Fruit fly (Drosophila melanogaster) whole organism, prepupa: Measurements from ENCODE around the gene hook.

ENCODE experiments used
- CG10631 ChIP-seq: fragments of 200-800 bp; sonication (Bioruptor generic); optimal IDR thresholded peaks from 2 replicates; lab custom pipeline; 2016; ENCODE audit warnings: missing biosample characterization, missing genetic modification characterization
- CG11902 ChIP-seq: fragments of 200-800 bp; sonication (Bioruptor generic); optimal IDR thresholded peaks from 3 replicates; lab custom pipeline; 2016; ENCODE audit warnings: missing biosample characterization, missing genetic modification characterization
- CG15336 ChIP-seq: fragments of 200-800 bp; sonication (Bioruptor generic); IDR thresholded peaks from 2 replicates; pipeline ENCODE4 v1.3.6; 2022; ENCODE audit warnings: missing biosample characterization, missing genetic modification characterization
- CG16779 ChIP-seq: fragments of 200-800 bp; sonication (Bioruptor generic); optimal IDR thresholded peaks from 3 replicates; lab custom pipeline; 2017; ENCODE audit warnings: missing biosample characterization, mild to moderate bottlenecking, missing genetic modification characterization
- CG31627 ChIP-seq: fragments of 200-800 bp; sonication (Bioruptor generic); optimal IDR thresholded peaks from 3 replicates; lab custom pipeline; 2016; ENCODE audit warnings: missing biosample characterization, missing genetic modification characterization
- CG32006 ChIP-seq: fragments of 200-800 bp; sonication (Bioruptor generic); optimal IDR thresholded peaks from 3 replicates; lab custom pipeline; 2017; ENCODE audit warnings: missing biosample characterization, mild to moderate bottlenecking, missing genetic modification characterization
- CG3919 ChIP-seq: fragments of 200-800 bp; sonication (Bioruptor generic); optimal IDR thresholded peaks from 3 replicates; lab custom pipeline; 2016; ENCODE audit warnings: missing biosample characterization, missing genetic modification characterization
- CG4318 ChIP-seq: fragments of 200-800 bp; sonication (Bioruptor generic); optimal IDR thresholded peaks from 3 replicates; lab custom pipeline; 2017; ENCODE audit warnings: missing biosample characterization, mild to moderate bottlenecking, missing genetic modification characterization
- CG6276 ChIP-seq: fragments of 200-800 bp; sonication (Bioruptor generic); optimal IDR thresholded peaks from 2 replicates; lab custom pipeline; 2017; ENCODE audit warnings: missing biosample characterization, mild to moderate bottlenecking, missing genetic modification characterization
- CG6792 ChIP-seq: fragments of 200-800 bp; sonication (Bioruptor generic); optimal IDR thresholded peaks from 3 replicates; lab custom pipeline; 2016; ENCODE audit warnings: missing biosample characterization, missing genetic modification characterization
- CG6854 ChIP-seq: fragments of 200-800 bp; sonication (Bioruptor generic); optimal IDR thresholded peaks from 2 replicates; lab custom pipeline; 2017; ENCODE audit warnings: missing biosample characterization, mild to moderate bottlenecking, missing genetic modification characterization
- CG7368 ChIP-seq: fragments of 200-800 bp; sonication (Bioruptor generic); optimal IDR thresholded peaks from 3 replicates; lab custom pipeline; 2016; ENCODE audit warnings: missing biosample characterization, missing genetic modification characterization
- CG8119 ChIP-seq: fragments of 200-800 bp; sonication (Bioruptor generic); IDR thresholded peaks from 3 replicates; pipeline ENCODE4 v1.3.6; 2022; ENCODE audit warnings: missing biosample characterization, missing genetic modification characterization
- Eip75B ChIP-seq: fragments of 200-800 bp; sonication (Bioruptor generic); optimal IDR thresholded peaks from 3 replicates; lab custom pipeline; 2016; ENCODE audit warnings: missing biosample characterization, missing genetic modification characterization
- Eip78C ChIP-seq: fragments of 200-800 bp; sonication (Bioruptor generic); peaks from one replicate; lab custom pipeline; 2016; ENCODE audit warnings: missing biosample characterization, missing genetic modification characterization
- Ets21C ChIP-seq: fragments of 200-800 bp; sonication (Bioruptor generic); optimal IDR thresholded peaks from 3 replicates; lab custom pipeline; 2016; ENCODE audit warnings: missing biosample characterization, missing genetic modification characterization
- Ets96B ChIP-seq: fragments of 200-800 bp; optimal IDR thresholded peaks from 2 replicates; lab custom pipeline; 2019; ENCODE audit warnings: missing biosample characterization, mild to moderate bottlenecking, missing genetic modification characterization, moderate library complexity
- Gug ChIP-seq: fragments of 200-800 bp; sonication (Bioruptor generic); IDR thresholded peaks from 2 replicates; pipeline ENCODE4 v1.3.6; 2022; ENCODE audit warnings: missing biosample characterization, missing genetic modification characterization
- Hr39 ChIP-seq: fragments of 200-800 bp; sonication (Bioruptor generic); optimal IDR thresholded peaks from 2 replicates; lab custom pipeline; 2016; ENCODE audit warnings: missing biosample characterization, missing genetic modification characterization
- Hr4 ChIP-seq: fragments of 200-800 bp; sonication (Bioruptor generic); optimal IDR thresholded peaks from 3 replicates; lab custom pipeline; 2016; ENCODE audit warnings: missing biosample characterization, missing genetic modification characterization
- Lpt ChIP-seq: fragments of 200-800 bp; sonication (Bioruptor generic); optimal IDR thresholded peaks from 3 replicates; lab custom pipeline; 2016; ENCODE audit warnings: missing biosample characterization, missing genetic modification characterization
- Met ChIP-seq: fragments of 200-800 bp; sonication (Bioruptor generic); optimal IDR thresholded peaks from 3 replicates; lab custom pipeline; 2016; ENCODE audit warnings: missing biosample characterization, missing genetic modification characterization
- OdsH ChIP-seq: fragments of 200-800 bp; sonication (Bioruptor generic); optimal IDR thresholded peaks from 3 replicates; lab custom pipeline; 2016; ENCODE audit warnings: missing biosample characterization, missing genetic modification characterization
- Smox ChIP-seq: fragments of 200-800 bp; sonication (Bioruptor generic); optimal IDR thresholded peaks from 3 replicates; lab custom pipeline; 2016; ENCODE audit warnings: missing biosample characterization, missing genetic modification characterization
- Sox14 ChIP-seq: fragments of 200-800 bp; sonication (Bioruptor generic); optimal IDR thresholded peaks from 3 replicates; lab custom pipeline; 2016; ENCODE audit warnings: missing biosample characterization, missing genetic modification characterization
- achi ChIP-seq: fragments of 200-800 bp; sonication (Bioruptor generic); optimal IDR thresholded peaks from 3 replicates; lab custom pipeline; 2016; ENCODE audit warnings: missing biosample characterization, missing genetic modification characterization
- acj6 ChIP-seq: fragments of 200-800 bp; sonication (Bioruptor generic); optimal IDR thresholded peaks from 3 replicates; lab custom pipeline; 2016; ENCODE audit warnings: missing biosample characterization, missing genetic modification characterization
- cyc ChIP-seq: fragments of 200-800 bp; sonication (Bioruptor generic); optimal IDR thresholded peaks from 3 replicates; lab custom pipeline; 2016; ENCODE audit warnings: missing biosample characterization, missing genetic modification characterization
- dac ChIP-seq: fragments of 200-800 bp; sonication (Bioruptor generic); optimal IDR thresholded peaks from 2 replicates; lab custom pipeline; 2017; ENCODE audit warnings: missing biosample characterization, mild to moderate bottlenecking, missing genetic modification characterization
- eg ChIP-seq: fragments of 200-800 bp; sonication (Bioruptor generic); IDR thresholded peaks from 3 replicates; pipeline ENCODE4 v1.3.6; 2022; ENCODE audit warnings: missing biosample characterization, missing genetic modification characterization
- esn ChIP-seq: fragments of 200-800 bp; sonication (Bioruptor generic); optimal IDR thresholded peaks from 2 replicates; lab custom pipeline; 2016; ENCODE audit warnings: missing biosample characterization, mild to moderate bottlenecking, missing genetic modification characterization, moderate library complexity
- fd59A ChIP-seq: fragments of 200-800 bp; sonication (Bioruptor generic); optimal IDR thresholded peaks from 2 replicates; lab custom pipeline; 2017; ENCODE audit warnings: missing biosample characterization, mild to moderate bottlenecking, missing genetic modification characterization, missing genetic modification reagents
- lz ChIP-seq: fragments of 200-800 bp; sonication (Bioruptor generic); optimal IDR thresholded peaks from 3 replicates; lab custom pipeline; 2016; ENCODE audit warnings: missing biosample characterization, missing genetic modification characterization
- spab ChIP-seq: fragments of 200-800 bp; sonication (Bioruptor generic); optimal IDR thresholded peaks from 2 replicates; lab custom pipeline; 2017; ENCODE audit warnings: missing biosample characterization, mild to moderate bottlenecking, missing genetic modification characterization, missing genetic modification reagents
- topi ChIP-seq: fragments of 200-800 bp; sonication (Bioruptor generic); optimal IDR thresholded peaks from 3 replicates; lab custom pipeline; 2016; ENCODE audit warnings: missing biosample characterization, missing genetic modification characterization
- vri ChIP-seq: fragments of 200-800 bp; sonication (Bioruptor generic); optimal IDR thresholded peaks from 3 replicates; lab custom pipeline; 2016; ENCODE audit warnings: missing biosample characterization, mild to moderate bottlenecking, missing genetic modification characterization

Gene hook

DNA sequence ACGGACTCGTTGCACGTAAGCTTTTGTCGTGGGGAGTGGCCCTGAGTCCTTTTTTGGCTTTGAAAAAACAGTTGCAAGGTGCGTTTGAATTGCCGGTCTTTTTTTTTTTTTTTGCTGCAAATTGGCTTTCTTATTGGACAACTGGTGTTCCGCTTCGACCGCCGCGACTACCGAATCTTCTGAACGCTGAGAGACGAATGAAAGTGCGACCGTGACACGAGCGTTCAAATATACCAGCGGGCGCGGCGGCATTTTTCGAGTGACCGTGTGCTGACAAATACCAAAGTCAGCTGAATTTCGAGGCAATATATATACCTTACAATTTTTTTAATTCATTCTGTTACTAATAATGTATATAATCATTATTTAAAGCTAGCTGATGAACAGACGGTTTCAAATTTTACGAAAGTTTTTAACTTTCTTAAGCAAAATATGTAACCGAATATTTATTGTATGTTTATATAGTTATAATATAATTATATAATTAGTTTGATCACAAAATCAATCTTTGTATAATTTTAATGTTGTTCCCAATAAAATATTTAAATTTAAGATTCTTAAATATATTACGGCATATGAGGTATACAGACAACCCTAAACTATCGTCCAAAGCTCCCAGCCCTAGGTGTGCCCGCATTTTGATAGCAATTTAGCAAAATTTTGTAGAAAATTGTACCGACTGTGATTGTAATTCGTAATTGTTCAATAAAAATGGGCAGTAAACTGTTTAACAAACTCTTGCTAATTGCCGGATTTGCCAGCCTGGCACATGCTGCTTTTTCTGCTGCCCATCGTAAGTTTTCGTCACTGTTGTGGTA, 46.0 kb downstream of the hook start, which contains the start of the genes Swip-1 and EMC5 (continued):
- TF ChIP-seq Lpt: no peak

DNA sequence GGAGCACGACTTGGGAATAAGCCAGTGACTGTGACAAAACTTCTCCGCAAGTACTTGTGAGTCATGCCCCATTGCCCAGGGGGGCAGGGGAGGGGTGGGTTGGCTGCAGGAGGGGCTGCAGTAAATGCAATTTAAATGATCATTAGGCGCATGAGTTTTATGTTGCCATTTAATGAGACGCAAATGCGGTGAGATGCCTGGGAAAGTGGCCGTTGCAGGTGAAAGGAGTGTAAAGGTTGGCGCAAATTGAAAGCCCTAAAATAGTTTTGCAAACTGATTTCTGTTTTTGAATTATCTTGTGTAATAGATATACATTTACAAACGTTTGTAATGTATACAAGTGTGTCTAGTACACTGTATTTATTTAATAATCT, 47.2 kb downstream of the hook start:
- no peak for TF ChIP-seq CG32006 (GFP tag; lab: Kevin White, UChicago)
- TF ChIP-seq Smox (GFP tag; lab: Kevin White, UChicago): no peak
- TF ChIP-seq eg (GFP tag; lab: Robert Waterston, UW): no peak
- no peak for TF ChIP-seq dac (GFP tag; lab: Kevin White, UChicago)
- TF ChIP-seq Gug (GFP tag; lab: Robert Waterston, UW): no peak
- no peak for TF ChIP-seq CG4318 (GFP tag; lab: Kevin White, UChicago)

DNA sequence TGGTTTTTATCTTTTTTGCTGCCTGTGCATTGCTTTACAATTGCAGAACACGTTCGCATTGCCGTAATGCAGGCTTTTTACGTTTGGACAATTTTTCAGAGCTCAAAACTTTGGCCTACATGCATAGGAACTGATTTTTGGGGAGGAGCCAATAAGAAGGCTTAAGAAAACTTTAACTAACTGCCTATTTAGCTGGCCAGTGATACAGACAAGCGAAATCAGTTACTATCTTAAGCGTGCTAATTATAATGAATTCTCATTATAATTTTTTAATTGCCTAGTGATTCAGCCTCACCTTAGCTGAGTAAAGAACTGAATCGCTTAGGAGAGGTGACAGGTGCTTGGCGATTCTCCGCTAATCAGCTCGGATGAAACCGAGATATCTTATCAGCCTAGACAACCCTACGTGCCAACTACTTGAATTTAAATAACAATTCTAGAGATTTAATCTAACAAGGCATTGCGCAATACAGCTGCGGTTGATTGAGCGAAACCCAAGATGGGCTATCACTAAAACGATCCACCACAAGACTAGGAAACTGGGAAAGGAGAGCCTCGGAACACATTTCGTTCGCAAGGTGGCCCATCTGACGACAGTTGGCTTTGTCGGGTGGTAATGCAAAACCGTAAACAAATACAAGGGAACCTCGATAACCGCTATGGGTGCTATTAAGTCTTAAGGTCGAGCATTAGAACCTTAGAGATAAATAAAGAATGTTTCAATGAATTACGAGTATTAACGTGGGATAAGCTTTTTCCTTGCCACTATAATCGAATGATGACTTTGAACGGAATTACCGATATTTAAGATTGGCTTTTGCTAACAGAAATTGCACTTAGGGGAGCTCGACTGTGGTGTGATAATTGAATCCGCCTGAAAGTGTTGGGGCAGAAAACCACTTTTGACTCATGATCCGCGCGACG, 47.8 kb downstream of the hook start:
- TF ChIP-seq acj6 (peak; percentile 3), lz (GFP tag; lab: Kevin White, UChicago) (no peak), CG6792 (GFP tag; lab: Kevin White, UChicago) (peak; percentile 1), fd59A (no peak), CG31627 (GFP tag; lab: Kevin White, UChicago) (peak; percentile 49), cyc (GFP tag; lab: Kevin White, UChicago) (peak; percentile 11), CG7368 (no peak), Met (no peak), topi (GFP tag; lab: Kevin White, UChicago) (peak; percentile 5), Sox14 (GFP tag; lab: Kevin White, UChicago) (peak; percentile 17), vri (GFP tag; lab: Kevin White, UChicago) (peak; percentile 22), CG10631 (no peak), CG15336 (GFP tag; lab: Robert Waterston, UW) (0 out of 2 replicates have a peak, but pooled peaks have one; percentile 36), OdsH (peak; percentile 1), Eip75B (no peak), eg (GFP tag; lab: Robert Waterston, UW) (no peak), achi (peak; percentile 21), CG32006 (GFP tag; lab: Kevin White, UChicago) (peak; percentile 42), CG8119 (GFP tag; lab: Robert Waterston, UW) (peak; percentile 26; the same call in 1 of the 3 replicates), Ets96B (tag; lab: Kevin White, UChicago) (no peak), Eip78C (GFP tag; lab: Kevin White, UChicago) (peak; percentile 67), CG6854 (GFP tag; lab: Kevin White, UChicago) (no peak), CG3919 (no peak), esn (GFP tag; lab: Kevin White, UChicago) (peak; percentile 42), Hr4 (GFP tag; lab: Kevin White, UChicago) (peak; percentile 35), CG11902 (GFP tag; lab: Kevin White, UChicago) (no peak), CG16779 (tag; lab: Kevin White, UChicago) (no peak), dac (GFP tag; lab: Kevin White, UChicago) (no peak), Hr39 (peak; percentile 35), CG6276 (GFP tag; lab: Kevin White, UChicago) (no peak), spab (GFP tag; lab: Kevin White, UChicago) (no peak), Ets21C (no peak)
